Worm (Caenorhabditis elegans): ENCODE data around the gene cyp-37A1.

ce11 chrII:14045934-14046470 is 29.2 kb upstream of the cyp-37A1 start:
- no peak for TF ChIP-seq ztf-11 (tag; optimal IDR thresholded peaks at IDR 0.05)
- no peak for TF ChIP-seq skn-1 (tag; optimal IDR thresholded peaks at IDR 0.05)
- no peak for TF ChIP-seq peb-1 (tag; optimal IDR thresholded peaks at IDR 0.05)
- TF ChIP-seq egl-27 (tag; optimal IDR thresholded peaks at IDR 0.05), result no peak
- no peak for TF ChIP-seq lsy-2 (tag; optimal IDR thresholded peaks at IDR 0.05)
- no peak for TF ChIP-seq unc-62 (GFP tag; optimal IDR thresholded peaks at IDR 0.05)
- TF ChIP-seq elt-3 (tag; optimal IDR thresholded peaks at IDR 0.05), result no peak
- TF ChIP-seq nhr-237 (tag; optimal IDR thresholded peaks at IDR 0.05), result no peak

Data from whole organism, L2 larva.